Fruit fly (Drosophila melanogaster) whole organism, embryonic: ENCODE results near the gene TMEM216.

Source experiments
- Atf-2 ChIP-seq: fragments of 200-800 bp; sonication (Bioruptor generic); optimal IDR thresholded peaks from 2 replicates; lab custom pipeline; 2016; ENCODE audit warnings: missing biosample characterization, missing genetic modification characterization
- Blimp-1 ChIP-seq: fragments of 200-800 bp; sonication (Bioruptor generic); optimal IDR thresholded peaks from 3 replicates; lab custom pipeline; 2018; ENCODE audit warnings: missing biosample characterization, missing genetic modification characterization, mild to moderate bottlenecking, moderate library complexity, missing genetic modification reagents
- CG10431 ChIP-seq: fragments of 200-800 bp; sonication (Bioruptor generic); optimal IDR thresholded peaks from 3 replicates; lab custom pipeline; 2018; ENCODE audit warnings: missing biosample characterization, mild to moderate bottlenecking, missing genetic modification characterization
- CG10543 ChIP-seq: fragments of 200-800 bp; sonication (Bioruptor generic); optimal IDR thresholded peaks from 3 replicates; lab custom pipeline; 2017; ENCODE audit warnings: missing biosample characterization, mild to moderate bottlenecking, missing genetic modification characterization, moderate library complexity
- CG10565 ChIP-seq: fragments of 200-800 bp; sonication (Bioruptor generic); optimal IDR thresholded peaks from 3 replicates; lab custom pipeline; 2016; ENCODE audit warnings: missing biosample characterization, mild to moderate bottlenecking, missing genetic modification characterization
- CG11398 ChIP-seq: fragments of 200-800 bp; sonication (Bioruptor generic); optimal IDR thresholded peaks from 2 replicates; lab custom pipeline; 2016; ENCODE audit warnings: missing biosample characterization, missing genetic modification characterization
- CG11560 ChIP-seq: fragments of 200-800 bp; sonication (Bioruptor generic); IDR thresholded peaks from 3 replicates; pipeline ENCODE4 v1.3.6; 2022; ENCODE audit warnings: missing biosample characterization, missing genetic modification characterization
- CG12744 ChIP-seq: fragments of 200-800 bp; sonication (Bioruptor generic); optimal IDR thresholded peaks from 2 replicates; lab custom pipeline; 2016; ENCODE audit warnings: missing biosample characterization, missing genetic modification characterization
- CG12769 ChIP-seq: fragments of 200-800 bp; sonication (Bioruptor generic); optimal IDR thresholded peaks from 2 replicates; lab custom pipeline; 2019; ENCODE audit warnings: missing biosample characterization, mild to moderate bottlenecking, missing genetic modification characterization, moderate library complexity
- CG12942 ChIP-seq: fragments of 200-800 bp; sonication (Bioruptor generic); optimal IDR thresholded peaks from 3 replicates; lab custom pipeline; 2016; ENCODE audit warnings: missing biosample characterization, missing genetic modification characterization
- CG13287 ChIP-seq: fragments of 200-800 bp; sonication (Bioruptor generic); IDR thresholded peaks from 2 replicates; pipeline ENCODE4 v1.3.6; 2022; ENCODE audit warnings: missing biosample characterization, missing genetic modification characterization; ENCODE audit not compliant: partially characterized antibody
- CG14441 ChIP-seq: fragments of 200-800 bp; sonication (Bioruptor generic); IDR thresholded peaks from 2 replicates; pipeline ENCODE4 v1.3.6; 2022; ENCODE audit warnings: missing biosample characterization, missing genetic modification characterization
- CG14710 ChIP-seq: fragments of 200-800 bp; sonication (Bioruptor generic); optimal IDR thresholded peaks from 3 replicates; lab custom pipeline; 2019; ENCODE audit warnings: missing biosample characterization, mild to moderate bottlenecking, missing genetic modification characterization, moderate library complexity
- CG15011 ChIP-seq: fragments of 200-800 bp; sonication (Bioruptor generic); optimal IDR thresholded peaks from 3 replicates; lab custom pipeline; 2018; ENCODE audit warnings: missing biosample characterization, mild to moderate bottlenecking, missing genetic modification characterization
- CG15514 ChIP-seq: fragments of 200-800 bp; sonication (Bioruptor generic); optimal IDR thresholded peaks from 3 replicates; lab custom pipeline; 2017; ENCODE audit warnings: missing biosample characterization, missing genetic modification characterization, mild to moderate bottlenecking, moderate library complexity, missing genetic modification reagents
- CG16813 ChIP-seq: fragments of 200-800 bp; sonication (Bioruptor generic); IDR thresholded peaks from 3 replicates; pipeline ENCODE4 v1.3.6; 2022; ENCODE audit warnings: missing biosample characterization, missing genetic modification characterization; ENCODE audit not compliant: partially characterized antibody
- CG16815 ChIP-seq: fragments of 200-800 bp; sonication (Bioruptor generic); optimal IDR thresholded peaks from 3 replicates; lab custom pipeline; 2017; ENCODE audit warnings: missing biosample characterization, mild to moderate bottlenecking, missing genetic modification characterization
- CG17359 ChIP-seq: fragments of 200-800 bp; sonication (Bioruptor generic); optimal IDR thresholded peaks from 3 replicates; lab custom pipeline; 2018; ENCODE audit warnings: missing biosample characterization, mild to moderate bottlenecking, missing genetic modification characterization, moderate library complexity
- CG2889 ChIP-seq: fragments of 200-800 bp; sonication (Bioruptor generic); IDR thresholded peaks from 3 replicates; pipeline ENCODE4 v1.3.6; 2022; ENCODE audit warnings: missing biosample characterization, missing genetic modification characterization
- CG30403 ChIP-seq: fragments of 200-800 bp; sonication (Bioruptor generic); optimal IDR thresholded peaks from 3 replicates; lab custom pipeline; 2016; ENCODE audit warnings: missing biosample characterization, missing genetic modification characterization
- CG30431 ChIP-seq: fragments of 200-800 bp; sonication (Bioruptor generic); optimal IDR thresholded peaks from 2 replicates; lab custom pipeline; 2017; ENCODE audit warnings: missing biosample characterization, missing genetic modification characterization
- CG3281 ChIP-seq: fragments of 200-800 bp; sonication (Bioruptor generic); optimal IDR thresholded peaks from 3 replicates; lab custom pipeline; 2017; ENCODE audit warnings: missing biosample characterization, mild to moderate bottlenecking, missing genetic modification characterization
- CG34422 ChIP-seq: fragments of 200-800 bp; sonication (Bioruptor generic); IDR thresholded peaks from 3 replicates; pipeline ENCODE4 v1.3.6; 2022; ENCODE audit warnings: missing biosample characterization, missing genetic modification characterization
- CG7357 ChIP-seq: fragments of 200-800 bp; sonication (Bioruptor generic); IDR thresholded peaks from 3 replicates; pipeline ENCODE4 v1.3.6; 2022; ENCODE audit warnings: missing biosample characterization, missing genetic modification characterization
- CG7987 ChIP-seq: fragments of 200-800 bp; sonication (Bioruptor generic); optimal IDR thresholded peaks from 2 replicates; lab custom pipeline; 2018; ENCODE audit warnings: missing biosample characterization, mild to moderate bottlenecking, missing genetic modification characterization, moderate library complexity
- CG8478 ChIP-seq: fragments of >200 bp; optimal IDR thresholded peaks from 2 replicates; lab custom pipeline; 2018
- Dek ChIP-seq: fragments of 200-800 bp; sonication (Bioruptor generic); optimal IDR thresholded peaks from 3 replicates; lab custom pipeline; 2019; ENCODE audit warnings: missing biosample characterization, mild to moderate bottlenecking, missing genetic modification characterization, moderate library complexity
- Dp ChIP-seq: fragments of 200-800 bp; sonication (Bioruptor generic); optimal IDR thresholded peaks from 2 replicates; lab custom pipeline; 2018; ENCODE audit warnings: missing biosample characterization, mild to moderate bottlenecking, missing genetic modification characterization, moderate library complexity
- Gsc ChIP-seq: fragments of 200-800 bp; sonication (Bioruptor generic); IDR thresholded peaks from 2 replicates; pipeline ENCODE4 v1.3.6; 2022; ENCODE audit warnings: missing biosample characterization, missing genetic modification characterization
- HLH4C ChIP-seq: fragments of 200-800 bp; sonication (Bioruptor generic); IDR thresholded peaks from 3 replicates; pipeline ENCODE4 v1.3.6; 2022; ENCODE audit warnings: missing biosample characterization, missing genetic modification characterization; ENCODE audit not compliant: partially characterized antibody
- Hmx ChIP-seq: fragments of 200-800 bp; sonication (Bioruptor generic); optimal IDR thresholded peaks from 2 replicates; lab custom pipeline; 2016; ENCODE audit warnings: missing biosample characterization, missing genetic modification characterization
- MBD-R2 ChIP-seq: fragments of 200-800 bp; sonication (Bioruptor generic); IDR thresholded peaks from 2 replicates; pipeline ENCODE4 v1.3.6; 2022; ENCODE audit warnings: missing biosample characterization, missing genetic modification characterization
- Six4 ChIP-seq: fragments of 200-800 bp; sonication (Bioruptor generic); optimal IDR thresholded peaks from 2 replicates; lab custom pipeline; 2016; ENCODE audit warnings: missing biosample characterization, missing genetic modification characterization
- Sry-δ ChIP-seq: fragments of 200-800 bp; sonication (Bioruptor generic); optimal IDR thresholded peaks from 2 replicates; lab custom pipeline; 2016; ENCODE audit warnings: missing biosample characterization, missing genetic modification characterization
- abd-A ChIP-seq: fragments of 200-800 bp; sonication (Bioruptor generic); optimal IDR thresholded peaks from 3 replicates; lab custom pipeline; 2019; ENCODE audit warnings: missing biosample characterization, mild to moderate bottlenecking, missing genetic modification characterization, moderate library complexity
- btn ChIP-seq: fragments of 200-800 bp; sonication (Bioruptor generic); optimal IDR thresholded peaks from 2 replicates; lab custom pipeline; 2016; ENCODE audit warnings: missing biosample characterization, missing genetic modification characterization
- crc ChIP-seq: fragments of 200-800 bp; sonication (Bioruptor generic); optimal IDR thresholded peaks from 2 replicates; lab custom pipeline; 2016; ENCODE audit warnings: missing biosample characterization, missing genetic modification characterization
- disco-r ChIP-seq: fragments of 200-800 bp; sonication (Bioruptor generic); optimal IDR thresholded peaks from 2 replicates; lab custom pipeline; 2016; ENCODE audit warnings: missing biosample characterization, missing genetic modification characterization
- fru ChIP-seq: fragments of >200 bp; optimal IDR thresholded peaks from 2 replicates; lab custom pipeline; 2017
- ham ChIP-seq: fragments of 200-800 bp; sonication (Bioruptor generic); IDR thresholded peaks from 2 replicates; pipeline ENCODE4 v1.3.6; 2022; ENCODE audit warnings: missing biosample characterization, missing genetic modification characterization
- jing ChIP-seq: fragments of 200-800 bp; sonication (Bioruptor generic); optimal IDR thresholded peaks from 2 replicates; lab custom pipeline; 2018; ENCODE audit warnings: missing biosample characterization, mild to moderate bottlenecking, missing genetic modification characterization
- kah ChIP-seq: fragments of 200-800 bp; sonication (Bioruptor generic); optimal IDR thresholded peaks from 2 replicates; lab custom pipeline; 2018; ENCODE audit warnings: missing biosample characterization, mild to moderate bottlenecking, missing genetic modification characterization
- mam ChIP-seq: fragments of 200-800 bp; sonication (Bioruptor generic); optimal IDR thresholded peaks from 3 replicates; lab custom pipeline; 2016; ENCODE audit warnings: missing biosample characterization, missing genetic modification characterization
- odd ChIP-seq: fragments of 200-800 bp; sonication (Bioruptor generic); optimal IDR thresholded peaks from 2 replicates; lab custom pipeline; 2017; ENCODE audit warnings: missing biosample characterization, mild to moderate bottlenecking, missing genetic modification characterization
- prd ChIP-seq, 3 experiments: fragments of >200 bp in 2 of 3; fragments of 200-800 bp in 1 of 3; sonication (Bioruptor generic) in 1 of 3; optimal IDR thresholded peaks in 2 of 3; IDR thresholded peaks in 1 of 3; 2 replicates in 2 of 3; 3 replicates in 1 of 3; pipeline versions ENCODE4 v1.3.6 to Lab custom; 2017 to 2022; ENCODE audit warnings: missing biosample characterization in 1 of 3, missing genetic modification characterization in 1 of 3
- salm ChIP-seq: fragments of 200-800 bp; sonication (Bioruptor generic); optimal IDR thresholded peaks from 2 replicates; lab custom pipeline; 2018; ENCODE audit warnings: missing biosample characterization, mild to moderate bottlenecking, missing genetic modification characterization
- sim ChIP-seq: fragments of 200-800 bp; sonication (Bioruptor generic); IDR thresholded peaks from 2 replicates; pipeline ENCODE4 v1.3.6; 2022; ENCODE audit warnings: missing biosample characterization, missing genetic modification characterization
- sima ChIP-seq: fragments of 200-800 bp; sonication (Bioruptor generic); optimal IDR thresholded peaks from 2 replicates; lab custom pipeline; 2016; ENCODE audit warnings: missing biosample characterization, missing genetic modification characterization
- sob ChIP-seq: fragments of 200-800 bp; sonication (Bioruptor generic); IDR thresholded peaks from 2 replicates; pipeline ENCODE4 v1.3.6; 2022; ENCODE audit warnings: missing biosample characterization, missing genetic modification characterization
- vfl ChIP-seq: fragments of 200-800 bp; sonication (Bioruptor generic); optimal IDR thresholded peaks from 2 replicates; lab custom pipeline; 2016; ENCODE audit warnings: missing biosample characterization, missing genetic modification characterization

TMEM216 gene

DNA sequence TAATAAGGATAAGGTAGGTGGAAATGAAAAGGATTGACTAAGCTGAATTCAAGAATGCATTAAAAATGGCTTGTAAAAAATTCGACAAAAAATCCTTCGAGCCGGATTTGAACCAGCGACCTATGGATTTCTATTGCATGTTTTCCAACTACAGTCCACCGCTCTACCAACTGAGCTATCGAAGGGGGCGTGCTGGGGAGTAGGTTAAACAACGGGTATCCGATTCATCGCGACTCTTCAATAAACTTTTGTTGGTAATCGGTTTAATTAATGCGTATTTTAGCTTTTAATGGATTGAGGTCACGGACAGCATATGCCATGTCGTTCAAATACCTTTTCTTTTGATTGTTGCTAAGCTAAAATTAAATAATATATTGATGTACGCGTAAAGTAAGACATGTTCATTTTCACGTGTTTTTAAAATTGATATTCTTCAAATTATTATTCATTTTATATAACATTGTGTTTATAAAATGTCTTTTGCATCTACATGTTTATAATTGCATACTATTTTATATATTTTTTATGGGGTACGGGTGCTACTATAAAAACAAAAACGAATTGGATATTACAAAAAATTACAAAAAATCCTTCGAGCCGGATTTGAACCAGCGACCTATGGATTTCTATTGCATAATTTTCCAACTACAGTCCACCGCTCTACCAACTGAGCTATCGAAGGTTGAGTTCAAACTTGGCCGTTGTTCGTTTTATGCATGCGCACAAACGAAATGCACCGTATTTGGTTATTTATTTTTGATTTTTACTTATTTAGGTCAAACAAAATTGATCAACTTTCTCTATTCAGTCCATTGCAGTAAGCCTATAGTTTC lies 47.8 kb upstream of the TMEM216 start:
- TF ChIP-seq mam (GFP tag; lab: Kevin White, UChicago) (no peak), CG30403 (GFP tag; lab: Kevin White, UChicago) (no peak), sim (GFP tag; lab: Robert Waterston, UW) (no peak), sima (GFP tag; lab: Kevin White, UChicago) (no peak), CG17359 (tag; lab: Kevin White, UChicago) (no peak), CG11560 (tag; lab: Robert Waterston, UW) (no peak), salm (tag; lab: Kevin White, UChicago) (no peak), Gsc (GFP tag; lab: Robert Waterston, UW) (no peak), CG3281 (GFP tag; lab: Kevin White, UChicago) (no peak), CG15011 (GFP tag; lab: Kevin White, UChicago) (no peak), MBD-R2 (GFP tag; lab: Robert Waterston, UW) (no peak), Dek (tag; lab: Kevin White, UChicago) (no peak), CG12942 (GFP tag; lab: Kevin White, UChicago) (no peak), prd (optimal IDR thresholded peaks at IDR 0.05; lab: Kevin White, UChicago) (no peak), prd (GFP tag; IDR thresholded peaks at IDR 0.05; lab: Robert Waterston, UW) (no peak), CG16815 (no peak), CG7987 (peak; percentile 4), disco-r (GFP tag; lab: Kevin White, UChicago) (no peak), CG14710 (tag; lab: Kevin White, UChicago) (no peak), sob (GFP tag; lab: Robert Waterston, UW) (no peak), CG10543 (GFP tag; lab: Kevin White, UChicago) (peak; percentile 1), fru (lab: Kevin White, UChicago) (no peak), odd (GFP tag; lab: Kevin White, UChicago) (no peak), CG11398 (GFP tag; lab: Kevin White, UChicago) (no peak), CG13287 (GFP tag; lab: Robert Waterston, UW) (no peak; the same call in 1 of the 2 replicates), CG30431 (GFP tag; lab: Kevin White, UChicago) (no peak), CG2889 (GFP tag; lab: Robert Waterston, UW) (no peak), Atf-2 (GFP tag; lab: Kevin White, UChicago) (no peak), Six4 (no peak), CG16813 (GFP tag; lab: Robert Waterston, UW) (peak; percentile 48), CG34422 (GFP tag; lab: Robert Waterston, UW) (no peak), abd-A (peak; percentile 93), ham (no peak), CG8478 (no peak), CG12769 (tag; lab: Kevin White, UChicago) (peak; percentile 2), CG10431 (no peak), jing (no peak), CG7357 (GFP tag; lab: Robert Waterston, UW) (no peak), Dp (no peak), HLH4C (peak; percentile 53), kah (GFP tag; lab: Kevin White, UChicago) (peak; percentile 10), crc (GFP tag; lab: Kevin White, UChicago) (no peak), Sry-δ (no peak), CG10565 (no peak), CG12744 (no peak), vfl (GFP tag; lab: Kevin White, UChicago) (no peak), Blimp-1 (no peak), CG15514 (no peak), btn (GFP tag; lab: Kevin White, UChicago) (no peak), Hmx (GFP tag; lab: Kevin White, UChicago) (no peak), CG14441 (GFP tag; lab: Robert Waterston, UW) (no peak)
